Worm (Caenorhabditis elegans) whole organism, L2 larva: ENCODE data around the gene nlp-48.

Experiments used
- C34F6.9 ChIP-seq: fragments of 150-350 bp; optimal IDR thresholded peaks from 2 replicates; lab custom pipeline; 2014; ENCODE audit warnings: missing biosample characterization, missing genetic modification characterization
- F13H6.1 ChIP-seq: sonication (generic microtip); optimal IDR thresholded peaks from 2 replicates; lab custom pipeline; 2016; ENCODE audit warnings: missing genetic modification characterization, missing compliant biosample characterization
- R02D3.7 ChIP-seq: fragments of 150-350 bp; optimal IDR thresholded peaks from 2 replicates; lab custom pipeline; 2014; ENCODE audit warnings: missing biosample characterization, missing genetic modification characterization
- Y55F3AM.14 ChIP-seq: fragments of 200-800 bp; sonication (Bioruptor generic); optimal IDR thresholded peaks from 2 replicates; lab custom pipeline; 2018; ENCODE audit warnings: mild to moderate bottlenecking, missing genetic modification characterization, missing compliant biosample characterization
- ZK546.5 ChIP-seq: sonication (generic microtip); optimal IDR thresholded peaks from 2 replicates; lab custom pipeline; 2017; ENCODE audit warnings: missing biosample characterization, missing genetic modification characterization
- blmp-1 ChIP-seq: sonication (generic microtip); optimal IDR thresholded peaks from 2 replicates; lab custom pipeline; 2017; ENCODE audit warnings: missing genetic modification characterization, mild to moderate bottlenecking, missing compliant biosample characterization, antibody characterized with exemption, moderate library complexity; ENCODE audit not compliant: insufficient read depth
- crh-2 ChIP-seq: sonication (generic microtip); optimal IDR thresholded peaks from 2 replicates; lab custom pipeline; 2017; ENCODE audit warnings: missing biosample characterization, missing genetic modification characterization
- egl-27 ChIP-seq: sonication (generic microtip); optimal IDR thresholded peaks from 3 replicates; lab custom pipeline; 2017; ENCODE audit warnings: missing biosample characterization, missing genetic modification reagents, missing genetic modification characterization
- elt-1 ChIP-seq: fragments of 150-350 bp; optimal IDR thresholded peaks from 2 replicates; lab custom pipeline; 2014; ENCODE audit warnings: missing biosample characterization, missing genetic modification characterization
- elt-3 ChIP-seq: sonication (generic microtip); optimal IDR thresholded peaks from 2 replicates; lab custom pipeline; 2017; ENCODE audit warnings: missing biosample characterization, missing genetic modification characterization
- lsy-2 ChIP-seq, 2 experiments: fragments of 150-350 bp in 1 of 2; sonication (generic microtip) in 1 of 2; optimal IDR thresholded peaks; 2 replicates each; lab custom pipeline; 2014 to 2017; ENCODE audit warnings: missing biosample characterization in 2 of 2, missing genetic modification characterization in 2 of 2
- mab-5 ChIP-seq: fragments of 150-350 bp; optimal IDR thresholded peaks from 2 replicates; lab custom pipeline; 2014; ENCODE audit warnings: missing biosample characterization, missing genetic modification characterization
- mdl-1 ChIP-seq, 2 experiments: fragments of 150-350 bp in 1 of 2; sonication (generic microtip) in 1 of 2; optimal IDR thresholded peaks; 2 replicates each; lab custom pipeline; 2017; ENCODE audit warnings: missing biosample characterization in 2 of 2, missing genetic modification characterization in 2 of 2
- nhr-10 ChIP-seq: sonication (generic microtip); optimal IDR thresholded peaks from 2 replicates; lab custom pipeline; 2017; ENCODE audit warnings: missing biosample characterization, missing genetic modification characterization
- nhr-11 ChIP-seq: fragments of 150-350 bp; optimal IDR thresholded peaks from 2 replicates; lab custom pipeline; 2014; ENCODE audit warnings: missing biosample characterization, missing genetic modification characterization
- nhr-12 ChIP-seq: fragments of 150-350 bp; optimal IDR thresholded peaks from 2 replicates; lab custom pipeline; 2014; ENCODE audit warnings: missing biosample characterization, missing genetic modification characterization
- nhr-129 ChIP-seq: fragments of 150-350 bp; optimal IDR thresholded peaks from 2 replicates; lab custom pipeline; 2014; ENCODE audit warnings: missing biosample characterization, missing genetic modification characterization
- nhr-237 ChIP-seq: fragments of 150-350 bp; optimal IDR thresholded peaks from 2 replicates; lab custom pipeline; 2014; ENCODE audit warnings: missing biosample characterization, missing genetic modification characterization
- nhr-25 ChIP-seq: fragments of 150-350 bp; sonication (generic microtip); optimal IDR thresholded peaks from 3 replicates; lab custom pipeline; 2014; ENCODE audit warnings: missing biosample characterization, missing genetic modification characterization
- nhr-6 ChIP-seq: fragments of 150-350 bp; optimal IDR thresholded peaks from 2 replicates; lab custom pipeline; 2014; ENCODE audit warnings: missing biosample characterization, missing genetic modification characterization
- nhr-77 ChIP-seq: fragments of 150-350 bp; optimal IDR thresholded peaks from 2 replicates; lab custom pipeline; 2014; ENCODE audit warnings: missing biosample characterization, missing genetic modification characterization
- unc-39 ChIP-seq: fragments of 150-350 bp; optimal IDR thresholded peaks from 2 replicates; lab custom pipeline; 2014; ENCODE audit warnings: missing biosample characterization, missing genetic modification characterization
- unc-62 ChIP-seq: fragments of 150-350 bp; optimal IDR thresholded peaks from 2 replicates; lab custom pipeline; 2014; ENCODE audit warnings: missing biosample characterization, missing genetic modification reagents, missing genetic modification characterization
- ztf-1 ChIP-seq: fragments of 200-800 bp; sonication (Bioruptor generic); conservative IDR thresholded peaks from 2 replicates; pipeline ENCODE4 v1.3.6; 2022; ENCODE audit warnings: missing genetic modification characterization, missing compliant biosample characterization
- ztf-11 ChIP-seq: sonication (generic microtip); optimal IDR thresholded peaks from 2 replicates; lab custom pipeline; 2017; ENCODE audit warnings: missing biosample characterization, missing genetic modification characterization
- ztf-4 ChIP-seq: fragments of 150-350 bp; optimal IDR thresholded peaks from 2 replicates; lab custom pipeline; 2014; ENCODE audit warnings: missing biosample characterization, missing genetic modification characterization

nlp-48 gene

DNA sequence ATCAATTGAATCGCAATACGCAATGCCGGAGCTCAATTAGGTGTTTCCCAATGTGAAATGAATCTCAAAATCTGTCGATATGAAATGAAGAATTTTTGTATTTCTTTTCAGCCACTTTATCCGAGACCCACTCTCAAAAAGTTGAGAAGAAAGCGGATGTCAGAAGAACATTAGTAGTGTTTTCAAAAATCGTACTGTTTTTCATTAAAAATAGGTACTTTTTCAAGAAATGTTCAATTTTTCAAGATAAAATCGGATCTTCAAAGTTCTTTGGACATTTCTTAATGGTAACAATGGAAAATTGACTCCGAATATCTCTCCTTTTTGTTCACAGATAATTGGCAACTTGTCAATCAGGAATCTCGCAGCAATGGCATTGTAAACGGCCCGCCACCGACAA lies 39.7 kb downstream of the nlp-48 start, which contains the start of gene flp-25:
Gene flp-25 (plus strand): TSS at position 301 of the 400 bp plus-strand sequence.
- no peak for TF ChIP-seq C34F6.9 (tag; lab: Kevin White, UChicago)
- no peak for TF ChIP-seq nhr-6
- no peak for TF ChIP-seq ztf-1
- TF ChIP-seq mab-5 (tag; lab: Kevin White, UChicago) = no peak
- no peak for TF ChIP-seq Y55F3AM.14 (GFP tag; lab: Kevin White, UChicago)
- no peak for TF ChIP-seq crh-2 (tag; lab: Kevin White, UChicago)
- no peak for TF ChIP-seq ZK546.5 (tag; lab: Kevin White, UChicago)

ce11 chrIII:9359060-9359459 lies 41.9 kb downstream of the nlp-48 start, which contains the start of gene K04H4.5:
K04H4.5 (plus strand) TSS chrIII:9359360.
- no peak for TF ChIP-seq egl-27 (tag; lab: Kevin White, UChicago)
- TF ChIP-seq C34F6.9 (tag; lab: Kevin White, UChicago) = no peak
- no peak for TF ChIP-seq ztf-1
- no peak for TF ChIP-seq nhr-12
- TF ChIP-seq ZK546.5 (tag; lab: Kevin White, UChicago) = no peak
- TF ChIP-seq R02D3.7 (tag; lab: Kevin White, UChicago) = no peak
- TF ChIP-seq elt-1 (tag; lab: Kevin White, UChicago) = no peak
- TF ChIP-seq nhr-25 (tag; lab: Kevin White, UChicago) = no peak
- no peak for TF ChIP-seq nhr-77 (tag; lab: Kevin White, UChicago)
- TF ChIP-seq ztf-11 (tag; lab: Kevin White, UChicago) = no peak
- no peak for TF ChIP-seq unc-39 (tag; lab: Kevin White, UChicago)
- TF ChIP-seq blmp-1 (tag; lab: Kevin White, UChicago) = no peak
- TF ChIP-seq nhr-11 (tag; lab: Kevin White, UChicago) = no peak
- TF ChIP-seq nhr-129 (tag; lab: Kevin White, UChicago) = no peak

DNA sequence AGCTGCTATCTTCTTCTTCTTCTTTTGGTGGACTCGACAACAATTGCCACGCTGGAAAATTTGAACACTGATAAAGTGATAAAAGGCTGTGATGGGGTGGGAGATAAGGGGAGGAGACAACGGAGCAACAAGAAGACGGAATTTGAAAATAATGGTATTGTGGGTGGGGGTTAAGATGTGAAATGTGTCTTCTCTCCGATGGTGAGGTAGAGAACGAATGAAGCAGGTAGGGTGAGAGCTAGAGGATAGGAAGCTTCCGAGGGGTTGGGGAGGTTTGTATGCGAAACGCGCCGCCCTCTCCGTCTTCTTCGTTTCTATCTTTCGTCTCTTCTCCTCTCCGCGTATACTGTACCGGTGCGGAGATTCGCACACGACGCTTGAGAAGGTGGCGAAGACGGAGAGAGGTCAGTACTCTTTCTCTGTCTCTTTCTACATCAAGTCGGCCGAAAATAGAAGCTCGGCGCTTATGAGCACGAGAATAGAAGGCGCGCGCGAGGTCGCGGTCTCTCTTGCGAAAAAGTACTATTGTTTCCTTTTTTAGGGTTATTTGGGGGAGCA lies 45.4 kb downstream of the nlp-48 start, which contains the start of gene chtb-1:
Gene chtb-1 (minus strand): TSS at position 51 of the 558 bp plus-strand sequence.
- TF ChIP-seq ztf-4 (tag; lab: Kevin White, UChicago) = no peak
- TF ChIP-seq unc-39 (tag; lab: Kevin White, UChicago) = no peak
- TF ChIP-seq crh-2 (tag; lab: Kevin White, UChicago) = no peak
- no peak for TF ChIP-seq unc-62 (GFP tag; lab: Kevin White, UChicago)
- no peak for TF ChIP-seq R02D3.7 (tag; lab: Kevin White, UChicago)
- TF ChIP-seq F13H6.1 (tag; lab: Kevin White, UChicago) = no peak
- no peak for TF ChIP-seq ztf-1
- TF ChIP-seq elt-3 (tag; lab: Kevin White, UChicago) = no peak

- TF ChIP-seq nhr-10 (tag; lab: Kevin White, UChicago) (no peak), mdl-1 (tag; optimal IDR thresholded peaks at IDR 0.05; lab: Kevin White, UChicago) (no peak), nhr-25 (tag; lab: Kevin White, UChicago) (no peak), F13H6.1 (tag; lab: Kevin White, UChicago) (peak; percentile 16), lsy-2 (tag; optimal IDR thresholded peaks at IDR 0.05; lab: Kevin White, UChicago) (no peak), blmp-1 (tag; lab: Kevin White, UChicago) (no peak), elt-3 (tag; lab: Kevin White, UChicago) (no peak), nhr-129 (tag; lab: Kevin White, UChicago) (peak; percentile 41), C34F6.9 (tag; lab: Kevin White, UChicago) (peak; percentile 36), Y55F3AM.14 (GFP tag; lab: Kevin White, UChicago) (no peak), nhr-237 (tag; lab: Kevin White, UChicago) (no peak), mab-5 (tag; lab: Kevin White, UChicago) (no peak)
These were observed 47.1 kb downstream of the nlp-48 start for ce11 chrIII:9353814-9354213.
